Worm (Caenorhabditis elegans): ENCODE data around the gene C02F5.14.
A peak's percentile ranks its signal among the peaks of the same experiment; 100 is the strongest.

DNA sequence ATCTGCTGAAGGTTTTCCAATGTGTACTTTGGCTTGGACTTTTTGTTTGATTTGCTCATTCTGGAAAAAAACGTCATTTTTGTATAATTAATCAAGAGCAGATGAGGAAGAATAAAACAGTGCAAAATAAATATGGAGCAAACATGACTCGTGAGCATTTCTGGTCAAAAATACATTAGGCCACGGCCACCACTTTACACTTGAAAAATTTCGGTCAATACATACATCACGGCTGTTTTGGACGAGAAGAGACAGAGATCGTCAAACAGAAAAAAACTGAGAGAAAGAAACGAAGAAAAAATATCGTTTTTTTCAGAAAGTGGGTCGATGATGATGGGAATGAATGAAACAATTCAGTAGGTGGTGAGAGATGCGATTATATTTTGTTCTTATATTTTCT lies 33.0 kb upstream of the C02F5.14 start, which contains the start of the genes F09G8.7 and crn-7:
- no peak for TF ChIP-seq nhr-21 (tag; optimal IDR thresholded peaks at IDR 0.05)
- TF ChIP-seq Y55F3AM.14 (GFP tag; optimal IDR thresholded peaks at IDR 0.05), result no peak
- no peak for TF ChIP-seq sem-4 (tag; optimal IDR thresholded peaks at IDR 0.05)
- TF ChIP-seq lsy-2 (tag; optimal IDR thresholded peaks at IDR 0.05), result peak in 1 of 2 experiments; percentile 47
- TF ChIP-seq zag-1 (tag; optimal IDR thresholded peaks at IDR 0.05), result no peak
- no peak for TF ChIP-seq nhr-11 (tag; optimal IDR thresholded peaks at IDR 0.05)
